Fruit fly (Drosophila melanogaster) Kc167 (cell line): ENCODE data around the gene Vha68-2.

Experiments used
- Myc ChIP-seq: fragments of >200 bp; optimal IDR thresholded peaks from 2 replicates; lab custom pipeline; 2017; ENCODE audit warnings: missing external identifiers
- Sin3A ChIP-seq: fragments of >200 bp; optimal IDR thresholded peaks from 2 replicates; lab custom pipeline; 2018; ENCODE audit warnings: missing external identifiers
- h ChIP-seq: fragments of >200 bp; optimal IDR thresholded peaks from 3 replicates; lab custom pipeline; 2018; ENCODE audit warnings: missing external identifiers
- insv ChIP-seq: fragments of >200 bp; optimal IDR thresholded peaks from 3 replicates; lab custom pipeline; 2018; ENCODE audit warnings: missing external identifiers
- psq ChIP-seq: fragments of >200 bp; optimal IDR thresholded peaks from 2 replicates; lab custom pipeline; 2017; ENCODE audit warnings: missing external identifiers
- ttk ChIP-seq: sonication (Bioruptor generic); optimal IDR thresholded peaks from 2 replicates; lab custom pipeline; 2017; ENCODE audit warnings: missing external identifiers

The Vha68-2 gene

DNA sequence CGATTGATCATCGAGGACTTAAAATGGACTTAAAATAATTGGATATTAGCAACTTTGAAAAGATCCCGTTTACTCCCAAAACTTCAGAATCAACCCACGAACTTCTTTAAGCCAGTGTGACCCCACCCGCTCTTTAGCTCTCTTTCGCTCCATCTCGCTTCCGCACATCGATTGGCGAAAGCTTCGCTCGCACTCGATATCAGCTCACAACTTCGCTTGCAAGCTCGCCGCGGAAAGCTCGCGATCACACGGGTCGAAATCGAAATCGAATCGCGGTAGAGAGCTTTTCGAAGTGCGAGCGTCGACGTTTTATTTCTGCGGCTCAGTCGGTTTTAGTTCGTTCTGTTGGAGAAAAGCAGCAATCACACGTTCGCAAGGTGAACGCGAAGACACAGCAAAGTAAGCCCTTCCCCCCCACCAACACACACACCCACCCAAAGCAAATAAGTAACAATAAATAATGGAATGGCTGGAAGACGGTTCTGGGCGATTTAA lies at the start of gene Vha68-2:
Vha68-2 (plus strand) TSS at position 278 of the 495 bp plus-strand sequence.
- TF ChIP-seq psq (lab: Kevin White, UChicago) (no peak), insv (lab: Kevin White, UChicago) (no peak), Sin3A (no peak), h (lab: Kevin White, UChicago) (no peak), ttk (lab: Kevin White, UChicago) (no peak), Myc (lab: Kevin White, UChicago) (no peak)

DNA sequence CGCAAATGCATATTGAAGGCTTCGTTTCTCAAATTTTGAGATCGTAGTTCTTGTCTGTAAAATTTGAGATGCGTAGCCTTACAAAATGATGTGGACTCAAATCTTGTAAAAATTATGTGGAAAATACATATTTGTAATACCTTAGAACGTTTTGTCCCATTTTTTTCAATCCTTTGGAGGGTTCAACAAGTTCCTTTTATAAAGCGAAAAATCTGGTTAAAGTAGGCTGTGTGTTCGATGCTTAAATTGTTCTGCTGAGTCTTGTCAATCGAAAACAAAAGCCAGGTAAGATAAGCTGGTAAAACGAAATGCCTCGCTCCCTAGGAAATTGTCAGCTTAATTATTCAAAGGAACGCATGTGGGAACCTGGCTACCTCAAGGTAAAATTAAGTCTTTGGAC lies 48.8 kb upstream of the Vha68-2 start, which contains the start of gene ACXE:
ACXE (plus strand) TSS at position 301 of the 400 bp plus-strand sequence.
- TF ChIP-seq Myc (lab: Kevin White, UChicago) (no peak), insv (lab: Kevin White, UChicago) (no peak), ttk (lab: Kevin White, UChicago) (no peak), Sin3A (no peak), psq (lab: Kevin White, UChicago) (no peak), h (lab: Kevin White, UChicago) (no peak)

DNA sequence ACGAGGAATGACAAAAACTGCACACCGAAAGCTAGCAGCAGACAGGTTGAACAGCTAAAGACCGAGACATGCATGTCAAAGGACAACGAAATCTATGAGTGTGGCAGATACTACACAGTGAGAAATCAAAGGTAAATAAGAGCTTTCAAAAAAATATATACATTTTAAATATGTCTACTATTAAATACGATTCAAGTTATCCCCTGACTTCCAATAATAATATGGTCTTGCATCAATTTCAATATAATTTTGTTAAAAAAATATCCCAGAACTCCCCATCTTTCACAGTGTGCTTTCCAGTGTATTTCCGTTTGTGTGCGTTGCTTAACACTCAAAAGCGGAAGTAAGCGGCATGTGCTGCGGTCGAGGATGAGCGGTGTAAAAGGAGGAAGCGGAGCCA lies 41.1 kb upstream of the Vha68-2 start:
- TF ChIP-seq ttk (lab: Kevin White, UChicago) (no peak), h (lab: Kevin White, UChicago) (no peak), insv (lab: Kevin White, UChicago) (no peak), psq (lab: Kevin White, UChicago) (no peak), Myc (lab: Kevin White, UChicago) (no peak), Sin3A (no peak)

DNA sequence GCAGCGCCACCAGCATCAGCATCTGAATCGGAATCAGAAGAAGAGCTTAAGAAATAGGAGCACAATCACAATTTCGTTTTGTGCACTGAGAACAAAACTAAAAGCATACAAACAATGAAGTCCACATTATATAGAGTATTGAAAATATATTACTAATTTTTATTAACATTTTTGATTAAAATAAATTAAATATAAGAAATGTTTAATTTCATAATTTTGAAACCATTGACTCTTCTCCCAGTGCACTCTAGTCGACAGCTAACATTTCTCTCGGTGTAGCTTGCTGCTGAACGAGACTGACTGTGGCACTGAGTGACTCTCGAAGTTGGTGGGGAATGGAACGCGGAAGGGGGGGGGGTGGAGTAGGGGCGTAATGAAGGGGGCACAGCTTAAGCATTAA lies 23.4 kb upstream of the Vha68-2 start:
- no peak for TF ChIP-seq insv (lab: Kevin White, UChicago)
- no peak for TF ChIP-seq Sin3A
- TF ChIP-seq ttk (lab: Kevin White, UChicago), result no peak

DNA sequence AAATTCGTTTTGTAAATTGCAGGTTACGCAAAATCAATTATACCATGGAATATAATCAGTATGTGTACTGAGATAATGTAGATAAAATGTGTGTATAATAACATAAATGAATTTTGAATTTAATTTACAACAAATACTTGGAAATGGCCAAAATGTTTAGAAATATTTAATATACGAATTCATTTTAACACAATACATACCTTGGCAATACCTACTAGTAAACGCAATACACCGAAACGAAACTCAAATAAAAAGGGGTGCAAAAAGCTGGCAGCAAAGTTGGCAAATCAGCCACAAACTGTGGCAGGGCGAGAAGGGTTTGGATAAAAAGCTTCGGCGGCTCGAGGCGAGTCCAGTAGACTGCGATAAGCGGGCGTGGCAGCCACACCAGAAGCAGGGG lies 7.8 kb upstream of the Vha68-2 start, which contains the start of gene CG16800:
CG16800 (plus strand) TSS at position 301 of the 400 bp plus-strand sequence.
- no peak for TF ChIP-seq h (lab: Kevin White, UChicago)
- TF ChIP-seq psq (lab: Kevin White, UChicago), result no peak
- no peak for TF ChIP-seq Sin3A
- TF ChIP-seq Myc (lab: Kevin White, UChicago), result no peak
- no peak for TF ChIP-seq insv (lab: Kevin White, UChicago)
- no peak for TF ChIP-seq ttk (lab: Kevin White, UChicago)

DNA sequence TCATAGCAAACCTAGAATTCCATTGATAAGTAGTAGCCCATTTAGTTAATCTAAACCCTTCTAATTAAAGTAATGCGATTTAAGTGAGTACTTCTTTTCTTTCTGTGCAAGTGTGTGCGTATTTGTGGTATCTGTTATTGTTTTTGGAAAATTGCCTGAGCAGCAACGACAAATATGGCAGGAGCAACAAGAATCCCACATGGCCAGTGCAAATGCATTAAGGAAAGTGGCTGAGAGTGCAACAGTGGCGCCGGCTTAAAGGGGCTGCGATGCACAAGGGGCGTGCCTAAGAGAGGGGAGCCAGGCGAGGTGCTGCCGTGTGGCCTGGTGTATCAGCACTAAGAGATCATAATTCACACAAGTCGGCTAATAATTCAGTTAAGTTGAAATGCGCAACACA lies 4.6 kb upstream of the Vha68-2 start:
- no peak for TF ChIP-seq h (lab: Kevin White, UChicago)
- TF ChIP-seq insv (lab: Kevin White, UChicago), result no peak
- TF ChIP-seq ttk (lab: Kevin White, UChicago), result no peak
- TF ChIP-seq Myc (lab: Kevin White, UChicago), result no peak
- TF ChIP-seq psq (lab: Kevin White, UChicago), result no peak
- TF ChIP-seq Sin3A, result no peak

DNA sequence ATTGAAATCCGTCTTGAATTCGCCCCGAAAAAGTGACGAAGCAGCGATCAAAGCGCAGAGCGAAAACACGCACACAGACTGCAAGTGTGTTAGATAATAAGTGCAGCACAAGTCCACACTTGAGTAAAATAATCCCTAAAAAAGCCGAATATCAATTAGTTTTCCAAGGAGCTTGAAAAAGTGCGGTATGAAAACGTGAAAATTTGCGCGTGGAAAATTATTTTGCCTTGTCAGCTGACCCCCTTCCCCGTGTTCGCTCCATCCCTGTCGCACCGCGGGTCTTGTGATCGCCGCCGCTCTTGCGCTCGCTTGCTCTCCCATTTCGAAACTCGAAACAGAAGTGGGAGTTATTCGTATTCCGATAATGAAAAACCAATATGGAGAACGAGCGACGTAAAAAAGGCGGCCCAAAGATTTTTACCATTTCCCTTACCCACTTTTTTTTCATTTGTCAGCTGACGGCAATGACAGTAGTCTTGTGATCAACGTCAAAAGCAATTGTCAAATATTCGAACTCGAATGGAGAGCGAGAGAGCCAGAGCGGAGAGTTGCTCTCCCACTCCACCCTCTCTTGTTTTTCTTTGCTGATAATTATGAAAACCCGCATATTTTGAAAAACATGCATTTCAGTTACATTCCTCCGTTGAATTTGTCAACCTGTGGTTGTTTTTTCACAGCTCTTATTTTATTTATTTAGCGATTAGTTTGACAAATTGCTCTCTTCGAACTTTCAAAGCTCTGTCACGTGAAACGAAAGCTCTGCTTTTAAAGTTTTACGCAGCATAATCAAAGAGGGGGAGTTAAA lies 642 bp downstream of the Vha68-2 start:
- no peak for TF ChIP-seq insv (lab: Kevin White, UChicago)
- peak; percentile 26 for TF ChIP-seq psq (lab: Kevin White, UChicago)

DNA sequence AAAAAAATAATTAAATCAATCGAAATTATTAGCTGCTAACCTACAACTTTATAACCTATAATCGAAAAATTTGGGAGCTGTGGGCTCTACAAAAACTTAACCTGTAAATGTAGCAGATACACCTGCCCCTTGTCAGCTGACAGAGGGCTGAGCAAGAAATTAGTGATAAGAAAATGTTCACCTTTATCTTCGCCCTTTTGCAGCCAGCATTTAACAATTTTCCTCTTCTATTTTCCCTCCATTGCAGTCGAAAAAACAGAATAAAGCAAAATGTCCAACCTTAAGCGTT lies 1.2 kb downstream of the Vha68-2 start:
- no peak for TF ChIP-seq Sin3A
- no peak for TF ChIP-seq insv (lab: Kevin White, UChicago)
- TF ChIP-seq psq (lab: Kevin White, UChicago), result no peak
- no peak for TF ChIP-seq h (lab: Kevin White, UChicago)
- no peak for TF ChIP-seq Myc (lab: Kevin White, UChicago)
- TF ChIP-seq ttk (lab: Kevin White, UChicago), result no peak

DNA sequence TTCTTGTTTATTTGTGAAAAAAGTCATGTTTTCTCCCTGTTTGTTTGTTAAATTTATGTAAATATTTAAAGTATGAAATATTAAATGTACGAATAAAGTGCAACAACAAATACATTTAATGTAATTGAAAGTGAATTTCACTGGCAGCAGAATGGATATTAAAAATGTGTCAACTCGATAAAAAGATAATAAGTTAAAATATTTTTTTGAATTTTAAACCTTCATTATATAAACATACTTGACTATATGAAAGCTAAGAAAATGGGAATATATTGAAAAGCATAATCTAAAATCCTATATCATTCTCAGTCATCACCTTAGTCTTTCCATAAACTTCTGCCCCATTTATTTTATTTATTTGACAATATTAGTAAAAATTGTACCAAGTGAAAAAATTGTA lies 4.4 kb downstream of the Vha68-2 start, which contains the start of gene Vha68-3:
Vha68-3 (plus strand) TSS at position 301 of the 400 bp plus-strand sequence.
- TF ChIP-seq Myc (lab: Kevin White, UChicago) (no peak), psq (lab: Kevin White, UChicago) (no peak), ttk (lab: Kevin White, UChicago) (no peak), Sin3A (no peak), h (lab: Kevin White, UChicago) (no peak), insv (lab: Kevin White, UChicago) (no peak)

DNA sequence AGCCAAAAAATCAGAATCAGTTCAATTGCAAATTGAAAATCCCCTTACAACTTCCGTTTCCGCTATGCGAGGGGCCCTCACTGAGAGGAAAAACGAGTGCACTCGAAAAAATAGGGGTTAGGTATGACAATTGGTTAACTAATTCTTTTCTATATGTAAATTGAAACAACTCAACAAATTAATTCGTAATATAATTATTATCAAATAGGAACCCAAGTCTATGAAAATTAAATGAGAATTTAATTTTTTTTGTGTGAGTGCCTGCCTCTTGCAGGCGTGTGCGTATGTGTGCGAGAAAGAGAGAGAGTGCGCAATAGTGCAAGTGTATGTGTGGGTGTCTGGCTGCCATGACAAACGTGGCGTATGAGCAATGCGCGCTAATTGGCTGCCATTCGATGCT lies 8.0 kb downstream of the Vha68-2 start:
- TF ChIP-seq ttk (lab: Kevin White, UChicago), result no peak
- no peak for TF ChIP-seq Sin3A
- TF ChIP-seq psq (lab: Kevin White, UChicago), result no peak
- TF ChIP-seq Myc (lab: Kevin White, UChicago), result no peak
- TF ChIP-seq h (lab: Kevin White, UChicago), result no peak
- no peak for TF ChIP-seq insv (lab: Kevin White, UChicago)

DNA sequence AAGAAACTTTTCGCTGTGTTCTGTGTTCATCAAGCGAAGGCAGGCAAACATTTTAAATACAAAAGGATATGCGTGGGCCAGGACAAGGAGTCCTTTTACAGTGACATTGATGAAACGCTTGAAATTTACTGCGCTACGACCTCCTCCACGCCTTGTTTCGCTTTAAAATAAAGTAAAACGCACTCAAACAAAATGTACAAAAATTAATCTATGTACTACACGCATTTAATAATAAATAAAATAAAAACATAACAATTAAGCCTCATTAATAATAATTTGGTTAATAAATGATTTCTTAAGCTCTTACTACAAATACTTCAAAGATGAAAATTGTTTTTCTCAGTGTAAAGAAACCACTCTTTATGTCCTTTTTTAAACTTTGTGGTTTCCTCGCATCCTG lies 10.9 kb downstream of the Vha68-2 start:
- no peak for TF ChIP-seq h (lab: Kevin White, UChicago)
- TF ChIP-seq Sin3A, result no peak
- no peak for TF ChIP-seq Myc (lab: Kevin White, UChicago)
- TF ChIP-seq ttk (lab: Kevin White, UChicago), result no peak
- no peak for TF ChIP-seq psq (lab: Kevin White, UChicago)
- no peak for TF ChIP-seq insv (lab: Kevin White, UChicago)

DNA sequence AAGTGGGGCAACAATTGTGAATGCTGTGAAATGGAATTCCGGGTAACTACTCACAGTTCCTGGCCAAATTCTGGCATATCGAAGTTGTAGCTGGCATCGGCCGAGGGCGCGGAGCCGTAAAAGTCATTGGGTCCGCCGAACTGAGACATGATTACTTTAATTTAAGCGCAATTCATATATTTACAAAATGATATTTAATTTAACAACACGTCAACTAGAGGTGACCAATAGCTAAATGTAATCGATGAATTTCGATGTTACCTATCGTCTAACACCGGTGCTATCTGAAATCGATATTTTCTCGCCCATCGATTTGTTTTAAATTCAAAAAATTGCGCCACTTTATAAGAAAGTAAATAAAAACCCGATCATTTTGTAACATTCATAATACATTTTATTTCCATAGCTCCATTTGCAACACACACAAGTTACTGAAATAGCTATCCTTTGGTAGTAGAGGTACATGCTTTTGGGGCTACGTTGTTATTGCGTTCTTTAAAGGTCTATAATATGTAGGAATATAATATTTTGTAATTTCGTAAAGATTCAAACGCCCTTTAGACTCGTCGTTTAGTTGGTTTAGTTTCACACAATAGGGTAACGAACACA lies 26.4 kb downstream of the Vha68-2 start, which contains the start of gene Yip1d1:
Yip1d1 (minus strand) TSS at position 243 of the 609 bp plus-strand sequence.
- TF ChIP-seq h (lab: Kevin White, UChicago) (no peak), Myc (lab: Kevin White, UChicago) (no peak), insv (lab: Kevin White, UChicago) (no peak), Sin3A (no peak), psq (lab: Kevin White, UChicago) (no peak), ttk (lab: Kevin White, UChicago) (no peak)
